Fruit fly (Drosophila melanogaster) whole organism, pupa: ENCODE data around the gene Ccp84Ae.

ENCODE experiments used
- CG10348 ChIP-seq: fragments of 200-800 bp; sonication (Bioruptor generic); IDR thresholded peaks from 2 replicates; pipeline ENCODE4 v1.3.6; 2022; ENCODE audit warnings: missing biosample characterization, missing genetic modification characterization
- CG12605 ChIP-seq: fragments of 200-800 bp; sonication (Bioruptor generic); IDR thresholded peaks from 2 replicates; pipeline ENCODE4 v1.3.6; 2022; ENCODE audit warnings: missing biosample characterization, missing genetic modification characterization
- CG13204 ChIP-seq: fragments of 200-800 bp; sonication (Bioruptor generic); optimal IDR thresholded peaks from 2 replicates; lab custom pipeline; 2018; ENCODE audit warnings: missing biosample characterization, mild to moderate bottlenecking, missing genetic modification characterization, moderate library complexity
- CG14655 ChIP-seq: fragments of 200-800 bp; sonication (Bioruptor generic); optimal IDR thresholded peaks from 3 replicates; lab custom pipeline; 2017; ENCODE audit warnings: mild to moderate bottlenecking, missing biosample characterization, missing genetic modification reagents, missing genetic modification characterization
- CG15710 ChIP-seq: fragments of 200-800 bp; sonication (Bioruptor generic); optimal IDR thresholded peaks from 2 replicates; lab custom pipeline; 2018; ENCODE audit warnings: missing biosample characterization, mild to moderate bottlenecking, missing genetic modification characterization, moderate library complexity
- CG17806 ChIP-seq: fragments of 200-800 bp; sonication (Bioruptor generic); optimal IDR thresholded peaks from 2 replicates; lab custom pipeline; 2018; ENCODE audit warnings: missing biosample characterization, mild to moderate bottlenecking, missing genetic modification characterization, moderate library complexity
- CG32121 ChIP-seq: fragments of 200-800 bp; sonication (Bioruptor generic); IDR thresholded peaks from 2 replicates; pipeline ENCODE4 v1.3.6; 2022; ENCODE audit warnings: missing biosample characterization, missing genetic modification characterization
- CG34367 ChIP-seq: fragments of 200-800 bp; sonication (Bioruptor generic); optimal IDR thresholded peaks from 2 replicates; lab custom pipeline; 2018; ENCODE audit warnings: missing biosample characterization, mild to moderate bottlenecking, missing genetic modification characterization
- CG8159 ChIP-seq: fragments of 200-800 bp; sonication (Bioruptor generic); optimal IDR thresholded peaks from 3 replicates; lab custom pipeline; 2018; ENCODE audit warnings: missing biosample characterization, mild to moderate bottlenecking, missing genetic modification characterization, moderate library complexity
- CG8301 ChIP-seq: fragments of 200-800 bp; sonication (Bioruptor generic); optimal IDR thresholded peaks from 2 replicates; lab custom pipeline; 2018; ENCODE audit warnings: missing biosample characterization, mild to moderate bottlenecking, missing genetic modification characterization
- CG9948 ChIP-seq: fragments of 200-800 bp; sonication (Bioruptor generic); optimal IDR thresholded peaks from 2 replicates; lab custom pipeline; 2018; ENCODE audit warnings: missing biosample characterization, mild to moderate bottlenecking, missing genetic modification characterization, moderate library complexity
- D1 ChIP-seq: fragments of 200-800 bp; sonication (Bioruptor generic); optimal IDR thresholded peaks from 2 replicates; lab custom pipeline; 2018; ENCODE audit warnings: missing biosample characterization, mild to moderate bottlenecking, missing genetic modification characterization, moderate library complexity
- EcR ChIP-seq: fragments of 200-800 bp; sonication (Bioruptor generic); optimal IDR thresholded peaks from 3 replicates; lab custom pipeline; 2019; ENCODE audit warnings: missing biosample characterization, missing genetic modification characterization, mild to moderate bottlenecking, moderate library complexity, missing genetic modification reagents
- Ets98B ChIP-seq: fragments of 200-800 bp; sonication (Bioruptor generic); IDR thresholded peaks from 2 replicates; pipeline ENCODE4 v1.3.6; 2022; ENCODE audit warnings: missing biosample characterization, missing genetic modification characterization
- Pif1A ChIP-seq: fragments of 200-800 bp; sonication (Bioruptor generic); optimal IDR thresholded peaks from 3 replicates; lab custom pipeline; 2016; ENCODE audit warnings: missing biosample characterization, missing genetic modification characterization
- Pif1B ChIP-seq: fragments of 200-800 bp; sonication (Bioruptor generic); optimal IDR thresholded peaks from 3 replicates; lab custom pipeline; 2016; ENCODE audit warnings: missing biosample characterization, missing genetic modification characterization
- Snoo ChIP-seq: fragments of 200-800 bp; sonication (Bioruptor generic); optimal IDR thresholded peaks from 3 replicates; lab custom pipeline; 2017; ENCODE audit warnings: missing biosample characterization, mild to moderate bottlenecking, missing genetic modification characterization, inconsistent platforms
- gl ChIP-seq: fragments of 200-800 bp; sonication (Bioruptor generic); optimal IDR thresholded peaks from 2 replicates; lab custom pipeline; 2018; ENCODE audit warnings: missing biosample characterization, mild to moderate bottlenecking, missing genetic modification characterization
- rn ChIP-seq: fragments of 200-800 bp; sonication (Bioruptor generic); IDR thresholded peaks from 2 replicates; pipeline ENCODE4 v1.3.6; 2022; ENCODE audit warnings: missing biosample characterization, missing genetic modification characterization

The Ccp84Ae gene

DNA sequence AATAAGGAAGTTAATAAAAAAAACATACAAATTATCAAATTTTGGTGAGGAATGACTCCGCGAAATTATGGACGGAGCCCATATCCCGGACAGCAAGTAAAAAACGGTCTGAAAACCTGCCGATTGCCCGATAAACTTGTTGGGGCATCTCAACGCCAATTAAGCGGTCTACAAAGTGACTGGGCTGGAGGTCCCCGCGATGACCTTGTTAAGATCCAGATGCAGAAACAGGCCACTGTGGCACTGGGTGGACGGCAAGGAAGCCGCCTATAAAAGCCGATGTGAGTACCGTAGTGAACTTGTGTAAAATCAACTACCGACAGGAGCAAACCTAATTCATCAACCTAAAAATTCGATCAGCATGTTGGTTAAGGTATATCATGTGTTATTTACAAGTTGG is 7.4 kb downstream of the Ccp84Ae start, which contains the start of gene Edg84A:
TSS of gene Edg84A (plus strand) at position 301 of the 400 bp plus-strand sequence.
- TF ChIP-seq CG15710 (tag; lab: Kevin White, UChicago): no peak
- TF ChIP-seq CG9948 (tag; lab: Kevin White, UChicago): no peak
- no peak for TF ChIP-seq CG17806 (tag; lab: Kevin White, UChicago)
- TF ChIP-seq CG10348: no peak
- TF ChIP-seq CG12605 (GFP tag; lab: Robert Waterston, UW): no peak
- no peak for TF ChIP-seq Ets98B (GFP tag; lab: Robert Waterston, UW)
- no peak for TF ChIP-seq CG8301 (tag; lab: Kevin White, UChicago)
- TF ChIP-seq CG32121 (GFP tag; lab: Robert Waterston, UW): no peak
- TF ChIP-seq CG14655 (GFP tag; lab: Kevin White, UChicago): no peak
- TF ChIP-seq CG8159 (tag; lab: Kevin White, UChicago): no peak
- TF ChIP-seq CG13204 (GFP tag; lab: Kevin White, UChicago): no peak
- TF ChIP-seq D1 (tag; lab: Kevin White, UChicago): no peak

dm6 chr3R:6683671-6684070 is 7.9 kb downstream of the Ccp84Ae start:
- TF ChIP-seq D1 (tag; lab: Kevin White, UChicago): peak; percentile 74
- no peak for TF ChIP-seq CG9948 (tag; lab: Kevin White, UChicago)

DNA sequence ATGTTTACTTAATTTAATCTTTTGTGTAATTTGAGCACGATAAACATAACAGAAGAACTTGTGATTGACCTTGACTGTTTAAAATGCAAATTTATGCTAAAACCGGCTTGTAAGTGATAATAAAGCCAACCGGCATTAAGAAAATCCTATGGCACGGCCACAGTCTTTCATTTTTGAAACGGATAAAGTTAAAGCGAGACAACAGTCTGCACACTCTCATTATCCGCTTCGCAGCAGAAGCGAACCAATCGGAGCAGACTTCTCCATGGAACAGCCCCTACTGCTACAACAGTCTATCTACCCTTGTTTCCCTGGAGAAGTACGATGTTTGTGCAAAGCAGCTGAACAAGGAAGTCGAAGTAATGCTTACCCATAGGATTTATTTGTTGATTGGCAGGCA is 8.4 kb downstream of the Ccp84Ae start:
- no peak for TF ChIP-seq CG14655 (GFP tag; lab: Kevin White, UChicago)
- TF ChIP-seq CG34367: no peak

DNA sequence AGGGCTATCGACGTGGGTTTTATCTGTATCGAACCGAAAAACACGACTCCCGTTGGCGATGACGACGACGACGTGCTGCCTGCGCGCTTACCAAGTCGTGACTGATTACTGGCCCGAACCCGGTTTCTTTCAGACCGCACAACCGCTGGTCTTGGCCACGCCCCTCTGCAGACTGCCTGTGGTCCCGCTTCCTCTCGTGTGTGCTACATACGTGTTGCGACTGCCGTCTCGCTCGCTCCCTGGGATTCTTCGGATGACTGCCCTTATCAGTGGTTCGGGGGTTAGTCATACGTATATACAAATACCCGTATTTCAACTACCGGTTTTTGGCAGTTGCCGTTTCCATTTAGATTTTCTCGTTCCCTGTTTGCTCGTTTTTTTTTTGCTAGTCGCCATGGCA is 13.1 kb downstream of the Ccp84Ae start, which contains the start of gene lab:
TSS of gene lab (minus strand) at position 111 of the 400 bp plus-strand sequence.
- TF ChIP-seq Ets98B (GFP tag; lab: Robert Waterston, UW) (no peak), CG9948 (tag; lab: Kevin White, UChicago) (no peak), CG34367 (no peak), Pif1B (no peak), Pif1A (GFP tag; lab: Kevin White, UChicago) (no peak), CG32121 (GFP tag; lab: Robert Waterston, UW) (no peak), gl (tag; lab: Kevin White, UChicago) (no peak), CG15710 (tag; lab: Kevin White, UChicago) (no peak), EcR (GFP tag; lab: Kevin White, UChicago) (no peak), rn (GFP tag; lab: Robert Waterston, UW) (no peak), D1 (tag; lab: Kevin White, UChicago) (no peak), CG8159 (tag; lab: Kevin White, UChicago) (no peak), CG8301 (tag; lab: Kevin White, UChicago) (no peak), CG12605 (GFP tag; lab: Robert Waterston, UW) (no peak), Snoo (tag; lab: Kevin White, UChicago) (no peak), CG17806 (tag; lab: Kevin White, UChicago) (no peak), CG13204 (GFP tag; lab: Kevin White, UChicago) (no peak)

- TF ChIP-seq Pif1A (GFP tag; lab: Kevin White, UChicago) (peak; percentile 8), CG12605 (GFP tag; lab: Robert Waterston, UW) (no peak), CG14655 (GFP tag; lab: Kevin White, UChicago) (no peak), CG8301 (tag; lab: Kevin White, UChicago) (no peak), Snoo (tag; lab: Kevin White, UChicago) (no peak), gl (tag; lab: Kevin White, UChicago) (no peak), CG9948 (tag; lab: Kevin White, UChicago) (no peak), EcR (GFP tag; lab: Kevin White, UChicago) (no peak), CG8159 (tag; lab: Kevin White, UChicago) (peak; percentile 59)
Observed at dm6 chr3R:6674548-6674947, 17.0 kb downstream of the Ccp84Ae start.

DNA sequence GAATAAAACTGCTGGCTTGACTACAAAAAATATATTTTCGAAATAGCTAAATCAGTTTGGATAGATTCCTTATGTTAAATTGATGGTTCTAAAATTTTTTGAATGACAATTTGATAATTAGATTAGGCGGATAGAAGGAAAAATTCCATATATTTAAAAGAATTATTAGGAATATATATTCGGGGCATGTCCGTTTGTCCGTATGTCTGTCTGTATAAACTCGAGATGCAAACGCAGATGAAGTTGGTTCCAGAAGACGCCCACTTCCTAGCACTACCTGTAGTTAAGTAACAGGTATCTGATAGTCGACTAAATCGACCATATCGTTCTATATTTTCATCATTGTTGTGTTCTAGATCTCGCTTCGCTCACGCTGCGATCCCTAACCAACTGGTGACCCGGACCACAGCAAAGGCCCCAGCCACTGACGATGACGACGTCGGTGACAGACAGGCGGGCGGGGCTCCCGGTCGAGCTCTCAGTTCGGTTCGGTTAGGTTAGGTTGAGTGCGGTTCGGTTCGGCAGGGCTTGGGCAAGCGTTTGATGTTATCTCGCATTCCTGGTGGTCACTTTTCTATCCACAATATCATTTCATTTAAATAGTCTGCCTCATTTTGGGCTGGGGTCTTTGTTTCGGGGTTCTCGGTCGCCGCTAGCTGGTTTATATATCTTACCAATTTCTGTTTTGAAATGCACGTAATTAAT is 19.1 kb downstream of the Ccp84Ae start:
- TF ChIP-seq D1 (tag; lab: Kevin White, UChicago) (no peak), Pif1B (no peak), CG15710 (tag; lab: Kevin White, UChicago) (no peak), EcR (GFP tag; lab: Kevin White, UChicago) (no peak), CG10348 (no peak), CG14655 (GFP tag; lab: Kevin White, UChicago) (no peak), CG32121 (GFP tag; lab: Robert Waterston, UW) (no peak), Snoo (tag; lab: Kevin White, UChicago) (no peak)

- TF ChIP-seq CG14655 (GFP tag; lab: Kevin White, UChicago): no peak
Observed at dm6 chr3R:6668234-6668633, 23.3 kb downstream of the Ccp84Ae start.
